Fruit fly (Drosophila melanogaster) whole organism, pupa: ENCODE results near the gene Syt12.
A peak's percentile ranks its signal among the peaks of the same experiment; 100 is the strongest.

Experiments
- CG10348 ChIP-seq: fragments of 200-800 bp; sonication (Bioruptor generic); IDR thresholded peaks from 2 replicates; pipeline ENCODE4 v1.3.6; 2022; ENCODE audit warnings: missing biosample characterization, missing genetic modification characterization
- CG12605 ChIP-seq: fragments of 200-800 bp; sonication (Bioruptor generic); IDR thresholded peaks from 2 replicates; pipeline ENCODE4 v1.3.6; 2022; ENCODE audit warnings: missing biosample characterization, missing genetic modification characterization
- CG13204 ChIP-seq: fragments of 200-800 bp; sonication (Bioruptor generic); optimal IDR thresholded peaks from 2 replicates; lab custom pipeline; 2018; ENCODE audit warnings: missing biosample characterization, mild to moderate bottlenecking, missing genetic modification characterization, moderate library complexity
- CG14655 ChIP-seq: fragments of 200-800 bp; sonication (Bioruptor generic); optimal IDR thresholded peaks from 3 replicates; lab custom pipeline; 2017; ENCODE audit warnings: mild to moderate bottlenecking, missing biosample characterization, missing genetic modification reagents, missing genetic modification characterization
- CG15710 ChIP-seq: fragments of 200-800 bp; sonication (Bioruptor generic); optimal IDR thresholded peaks from 2 replicates; lab custom pipeline; 2018; ENCODE audit warnings: missing biosample characterization, mild to moderate bottlenecking, missing genetic modification characterization, moderate library complexity
- CG17806 ChIP-seq: fragments of 200-800 bp; sonication (Bioruptor generic); optimal IDR thresholded peaks from 2 replicates; lab custom pipeline; 2018; ENCODE audit warnings: missing biosample characterization, mild to moderate bottlenecking, missing genetic modification characterization, moderate library complexity
- CG32121 ChIP-seq: fragments of 200-800 bp; sonication (Bioruptor generic); IDR thresholded peaks from 2 replicates; pipeline ENCODE4 v1.3.6; 2022; ENCODE audit warnings: missing biosample characterization, missing genetic modification characterization
- CG34367 ChIP-seq: fragments of 200-800 bp; sonication (Bioruptor generic); optimal IDR thresholded peaks from 2 replicates; lab custom pipeline; 2018; ENCODE audit warnings: missing biosample characterization, mild to moderate bottlenecking, missing genetic modification characterization
- CG4496 ChIP-seq: fragments of 200-800 bp; sonication (Bioruptor generic); IDR thresholded peaks from 3 replicates; pipeline ENCODE4 v1.3.6; 2022; ENCODE audit warnings: missing biosample characterization, missing genetic modification characterization
- CG8159 ChIP-seq: fragments of 200-800 bp; sonication (Bioruptor generic); optimal IDR thresholded peaks from 3 replicates; lab custom pipeline; 2018; ENCODE audit warnings: missing biosample characterization, mild to moderate bottlenecking, missing genetic modification characterization, moderate library complexity
- CG8301 ChIP-seq: fragments of 200-800 bp; sonication (Bioruptor generic); optimal IDR thresholded peaks from 2 replicates; lab custom pipeline; 2018; ENCODE audit warnings: missing biosample characterization, mild to moderate bottlenecking, missing genetic modification characterization
- CG9948 ChIP-seq: fragments of 200-800 bp; sonication (Bioruptor generic); optimal IDR thresholded peaks from 2 replicates; lab custom pipeline; 2018; ENCODE audit warnings: missing biosample characterization, mild to moderate bottlenecking, missing genetic modification characterization, moderate library complexity
- D1 ChIP-seq: fragments of 200-800 bp; sonication (Bioruptor generic); optimal IDR thresholded peaks from 2 replicates; lab custom pipeline; 2018; ENCODE audit warnings: missing biosample characterization, mild to moderate bottlenecking, missing genetic modification characterization, moderate library complexity
- EcR ChIP-seq: fragments of 200-800 bp; sonication (Bioruptor generic); optimal IDR thresholded peaks from 3 replicates; lab custom pipeline; 2019; ENCODE audit warnings: missing biosample characterization, missing genetic modification characterization, mild to moderate bottlenecking, moderate library complexity, missing genetic modification reagents
- Ets98B ChIP-seq: fragments of 200-800 bp; sonication (Bioruptor generic); IDR thresholded peaks from 2 replicates; pipeline ENCODE4 v1.3.6; 2022; ENCODE audit warnings: missing biosample characterization, missing genetic modification characterization
- Pif1A ChIP-seq: fragments of 200-800 bp; sonication (Bioruptor generic); optimal IDR thresholded peaks from 3 replicates; lab custom pipeline; 2016; ENCODE audit warnings: missing biosample characterization, missing genetic modification characterization
- Pif1B ChIP-seq: fragments of 200-800 bp; sonication (Bioruptor generic); optimal IDR thresholded peaks from 3 replicates; lab custom pipeline; 2016; ENCODE audit warnings: missing biosample characterization, missing genetic modification characterization
- Snoo ChIP-seq: fragments of 200-800 bp; sonication (Bioruptor generic); optimal IDR thresholded peaks from 3 replicates; lab custom pipeline; 2017; ENCODE audit warnings: missing biosample characterization, mild to moderate bottlenecking, missing genetic modification characterization, inconsistent platforms
- fd96Ca ChIP-seq: fragments of 200-800 bp; sonication (Bioruptor generic); IDR thresholded peaks from 3 replicates; pipeline ENCODE4 v1.3.6; 2022; ENCODE audit warnings: missing biosample characterization, missing genetic modification characterization
- gl ChIP-seq: fragments of 200-800 bp; sonication (Bioruptor generic); optimal IDR thresholded peaks from 2 replicates; lab custom pipeline; 2018; ENCODE audit warnings: missing biosample characterization, mild to moderate bottlenecking, missing genetic modification characterization
- rn ChIP-seq: fragments of 200-800 bp; sonication (Bioruptor generic); IDR thresholded peaks from 2 replicates; pipeline ENCODE4 v1.3.6; 2022; ENCODE audit warnings: missing biosample characterization, missing genetic modification characterization

The Syt12 gene

DNA sequence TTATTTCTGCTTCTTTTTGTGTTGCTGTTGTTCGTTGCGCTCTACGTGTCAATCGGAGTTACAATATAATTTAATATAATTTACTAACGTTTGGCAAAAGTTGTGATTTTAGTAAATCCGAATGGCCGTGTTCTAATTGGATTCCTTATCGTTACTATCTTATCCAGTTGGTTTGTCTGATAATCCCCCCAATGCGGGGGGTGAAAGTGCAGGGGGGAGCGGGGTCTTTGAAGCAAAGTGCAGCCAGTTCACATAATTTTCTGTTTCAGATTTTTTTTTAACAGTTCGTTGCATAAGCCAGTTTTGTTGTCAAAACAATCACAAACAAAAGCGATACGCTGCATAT, 12.6 kb downstream of the Syt12 start:
- TF ChIP-seq rn (GFP tag; lab: Robert Waterston, UW), result no peak
- no peak for TF ChIP-seq EcR (GFP tag; lab: Kevin White, UChicago)
- no peak for TF ChIP-seq CG32121
- no peak for TF ChIP-seq Snoo (tag; lab: Kevin White, UChicago)
- no peak for TF ChIP-seq fd96Ca (GFP tag; lab: Robert Waterston, UW)
- no peak for TF ChIP-seq CG15710 (tag; lab: Kevin White, UChicago)
- TF ChIP-seq Pif1A (GFP tag; lab: Kevin White, UChicago), result no peak
- no peak for TF ChIP-seq CG10348
- no peak for TF ChIP-seq CG13204 (GFP tag; lab: Kevin White, UChicago)
- TF ChIP-seq Pif1B (GFP tag; lab: Kevin White, UChicago), result no peak
- no peak for TF ChIP-seq CG9948 (tag; lab: Kevin White, UChicago)
- no peak for TF ChIP-seq CG4496 (GFP tag; lab: Robert Waterston, UW)
- TF ChIP-seq Ets98B (GFP tag; lab: Robert Waterston, UW), result no peak
- no peak for TF ChIP-seq CG8301 (tag; lab: Kevin White, UChicago)
- no peak for TF ChIP-seq CG8159 (tag; lab: Kevin White, UChicago)
- TF ChIP-seq CG12605, result no peak
- TF ChIP-seq CG14655, result no peak

DNA sequence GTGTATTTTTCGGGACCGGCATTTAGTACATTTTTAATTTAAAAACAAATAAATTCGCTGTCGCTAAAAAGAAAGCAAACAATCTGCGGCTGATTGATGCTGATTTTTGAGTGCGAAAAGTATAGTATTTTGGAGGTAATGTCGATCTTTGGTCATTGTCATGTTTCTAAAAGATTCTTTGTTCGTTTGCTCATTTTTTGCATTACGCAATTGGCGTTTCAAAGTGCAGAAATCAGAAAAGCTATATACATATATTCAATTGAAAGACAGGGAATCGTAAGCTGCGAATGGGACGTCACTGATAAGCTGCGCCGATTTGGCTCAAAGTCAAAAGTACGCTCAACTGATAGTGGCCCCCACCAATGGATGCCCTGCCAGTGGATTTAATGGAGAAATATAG, 13.5 kb downstream of the Syt12 start:
- TF ChIP-seq CG17806 (tag; lab: Kevin White, UChicago) (no peak), CG12605 (0 out of 2 replicates have a peak, but pooled peaks have one; percentile 19), CG8301 (tag; lab: Kevin White, UChicago) (no peak)

DNA sequence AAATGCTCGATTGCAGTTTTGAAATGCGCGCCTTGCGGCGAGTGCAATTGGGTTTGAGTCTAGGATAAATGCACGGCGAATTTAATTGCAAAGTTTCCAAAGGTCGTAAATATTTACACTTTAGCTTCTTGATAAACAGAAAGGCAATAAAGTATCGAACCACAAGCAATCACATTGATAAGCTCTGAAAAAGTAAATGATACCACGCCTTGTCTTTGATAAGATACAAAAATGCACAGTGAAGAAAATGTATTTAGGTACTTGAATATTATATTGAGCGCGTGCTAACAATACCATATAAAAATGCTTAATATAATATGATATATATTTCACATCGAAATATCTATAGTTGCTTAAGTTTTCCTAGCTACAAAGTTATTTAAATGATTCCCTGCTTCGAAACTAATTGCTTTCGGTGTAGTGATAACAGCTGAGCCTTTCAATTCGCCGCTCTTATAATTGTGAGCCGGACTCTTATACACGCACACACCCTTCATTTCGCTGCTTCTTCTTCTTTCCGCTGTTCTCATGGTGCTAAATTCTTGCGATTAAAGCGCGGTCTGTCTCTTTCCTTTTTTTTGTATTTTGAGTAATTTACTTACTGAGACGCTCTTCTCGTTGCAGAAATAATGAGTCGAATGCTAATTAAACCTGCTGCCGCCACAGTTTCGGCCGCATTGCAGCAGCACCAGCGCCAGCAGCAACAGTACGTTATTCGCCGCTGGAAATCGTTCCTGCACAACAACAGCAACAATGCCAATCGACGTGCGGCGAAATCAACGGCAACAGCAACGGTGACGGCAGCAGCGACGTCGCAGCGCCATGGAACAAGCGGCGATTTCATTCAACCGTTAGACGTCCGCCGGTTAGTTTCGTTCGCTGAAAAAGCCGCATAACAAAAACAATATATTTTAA, 14.4 kb downstream of the Syt12 start:
- TF ChIP-seq Ets98B (GFP tag; lab: Robert Waterston, UW), result peak; percentile 79
- TF ChIP-seq CG14655, result peak; percentile 82
- TF ChIP-seq CG9948 (tag; lab: Kevin White, UChicago), result peak; percentile 85
- peak; percentile 87 for TF ChIP-seq CG12605
- TF ChIP-seq CG15710 (tag; lab: Kevin White, UChicago), result peak; percentile 85
- peak; percentile 47; the same call in 1 of the 2 replicates for TF ChIP-seq rn (GFP tag; lab: Robert Waterston, UW)
- TF ChIP-seq Pif1A (GFP tag; lab: Kevin White, UChicago), result peak; percentile 67
- TF ChIP-seq CG32121, result peak; percentile 78
- TF ChIP-seq Snoo (tag; lab: Kevin White, UChicago), result peak; percentile 83
- TF ChIP-seq gl (tag; lab: Kevin White, UChicago), result peak; percentile 54
- TF ChIP-seq CG8159 (tag; lab: Kevin White, UChicago), result peak; percentile 89
- TF ChIP-seq CG17806 (tag; lab: Kevin White, UChicago), result peak; percentile 84
- TF ChIP-seq EcR (GFP tag; lab: Kevin White, UChicago), result peak; percentile 4
- no peak for TF ChIP-seq CG10348
- peak; percentile 81 for TF ChIP-seq Pif1B (GFP tag; lab: Kevin White, UChicago)
- peak; percentile 85 for TF ChIP-seq CG4496 (GFP tag; lab: Robert Waterston, UW)
- TF ChIP-seq CG34367 (tag; lab: Kevin White, UChicago), result peak; percentile 79
- 0 out of 3 replicates have a peak, but pooled peaks have one; percentile 53 for TF ChIP-seq fd96Ca (GFP tag; lab: Robert Waterston, UW)
- peak; percentile 59 for TF ChIP-seq CG13204 (GFP tag; lab: Kevin White, UChicago)
- TF ChIP-seq CG8301 (tag; lab: Kevin White, UChicago), result peak; percentile 84
- peak; percentile 54 for TF ChIP-seq D1 (tag; lab: Kevin White, UChicago)

DNA sequence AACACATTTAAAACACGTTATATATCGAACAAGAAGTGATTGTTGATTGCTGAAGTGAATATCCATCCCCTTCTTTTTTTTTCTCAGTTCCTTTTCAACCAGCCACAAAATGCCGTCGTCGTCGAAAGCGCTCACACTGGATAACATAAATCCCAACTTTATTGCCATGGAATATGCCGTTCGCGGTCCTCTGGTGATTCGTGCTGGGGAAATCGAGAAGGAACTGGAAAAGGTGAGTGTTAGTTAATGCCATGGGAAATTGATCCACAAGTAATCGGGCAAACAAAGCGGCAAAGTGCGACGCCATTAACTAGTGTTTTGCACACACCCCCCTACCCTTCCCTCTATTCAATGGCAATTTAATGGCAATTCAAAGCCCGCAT, 15.1 kb downstream of the Syt12 start:
- no peak for TF ChIP-seq CG8301 (tag; lab: Kevin White, UChicago)
- no peak for TF ChIP-seq CG32121
- TF ChIP-seq CG4496 (GFP tag; lab: Robert Waterston, UW), result no peak
- no peak for TF ChIP-seq CG15710 (tag; lab: Kevin White, UChicago)
- TF ChIP-seq CG17806 (tag; lab: Kevin White, UChicago), result no peak
- no peak for TF ChIP-seq CG14655
- TF ChIP-seq CG12605, result no peak
- TF ChIP-seq CG8159 (tag; lab: Kevin White, UChicago), result no peak
- no peak for TF ChIP-seq Pif1A (GFP tag; lab: Kevin White, UChicago)
- TF ChIP-seq gl (tag; lab: Kevin White, UChicago), result no peak
- no peak for TF ChIP-seq CG9948 (tag; lab: Kevin White, UChicago)
- TF ChIP-seq D1 (tag; lab: Kevin White, UChicago), result no peak
- TF ChIP-seq EcR (GFP tag; lab: Kevin White, UChicago), result no peak
- TF ChIP-seq, all 21 proteins: peak for 0

- TF ChIP-seq CG4496 (GFP tag; lab: Robert Waterston, UW) (no peak), CG14655 (no peak), CG13204 (GFP tag; lab: Kevin White, UChicago) (no peak), Snoo (tag; lab: Kevin White, UChicago) (no peak), CG9948 (tag; lab: Kevin White, UChicago) (no peak), Pif1B (GFP tag; lab: Kevin White, UChicago) (no peak), Pif1A (GFP tag; lab: Kevin White, UChicago) (no peak)
Observed at dm6 chrX:13374979-13375378, 15.9 kb downstream of the Syt12 start.
